Fruit fly (Drosophila melanogaster) whole organism, larva: ENCODE results near the gene CG12607.

Experiments
- noc ChIP-seq: fragments of 200-800 bp; sonication (Bioruptor generic); optimal IDR thresholded peaks from 3 replicates; lab custom pipeline; 2019; ENCODE audit warnings: missing biosample characterization, mild to moderate bottlenecking, missing genetic modification characterization, moderate library complexity

Gene CG12607

DNA sequence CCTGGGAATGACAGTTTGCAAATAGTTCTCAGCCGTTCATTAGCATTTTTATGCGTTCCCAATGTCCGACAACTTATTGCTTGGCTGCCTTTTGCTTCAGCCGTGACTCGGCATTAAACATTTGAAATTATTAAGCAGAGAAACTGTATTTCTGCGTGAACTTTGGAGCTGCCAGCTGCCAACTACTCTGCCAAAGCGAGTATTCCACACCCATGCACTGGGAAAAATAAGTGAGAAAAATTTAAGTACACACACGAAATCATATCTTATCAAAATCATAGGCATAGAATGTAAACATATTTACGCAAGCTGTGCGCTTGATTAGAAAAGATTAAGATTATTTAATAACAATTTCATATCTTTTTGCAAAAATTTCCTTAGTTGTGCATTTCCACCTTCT is 33.4 kb upstream of the CG12607 start:
- TF ChIP-seq noc (tag; lab: Kevin White, UChicago) = peak; percentile 42

DNA sequence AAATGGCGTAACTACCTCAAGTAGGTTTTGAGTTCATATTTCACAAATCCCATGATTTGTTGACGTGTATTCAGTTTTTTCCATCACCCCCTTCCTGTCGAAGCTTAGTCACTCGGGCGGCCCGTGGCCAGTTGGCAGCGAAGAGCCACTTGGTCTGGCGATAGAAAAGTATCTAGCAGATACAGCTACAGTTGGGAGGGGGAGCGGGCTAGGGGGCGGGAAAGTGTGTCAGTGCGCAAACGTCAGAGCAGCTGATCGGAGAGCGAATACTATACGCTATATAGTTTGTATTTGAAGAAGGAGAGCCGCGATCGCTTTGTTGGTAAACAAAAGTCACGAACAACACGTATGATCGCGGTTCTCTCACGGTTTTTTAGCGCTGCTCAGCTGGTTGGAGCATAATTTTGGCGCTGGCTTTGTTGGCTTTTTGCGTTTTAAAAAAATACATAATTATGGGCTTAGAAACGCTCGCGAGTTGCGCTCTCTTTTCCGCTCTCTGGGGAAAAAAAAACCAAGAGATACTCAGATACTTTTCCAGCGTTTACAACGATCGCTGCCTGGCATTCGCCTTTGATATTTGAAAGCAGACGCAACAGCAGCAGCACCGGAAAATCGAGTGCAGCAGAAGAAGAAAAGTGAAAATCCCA is 32.5 kb upstream of the CG12607 start:
- TF ChIP-seq noc (tag; lab: Kevin White, UChicago) = no peak

DNA sequence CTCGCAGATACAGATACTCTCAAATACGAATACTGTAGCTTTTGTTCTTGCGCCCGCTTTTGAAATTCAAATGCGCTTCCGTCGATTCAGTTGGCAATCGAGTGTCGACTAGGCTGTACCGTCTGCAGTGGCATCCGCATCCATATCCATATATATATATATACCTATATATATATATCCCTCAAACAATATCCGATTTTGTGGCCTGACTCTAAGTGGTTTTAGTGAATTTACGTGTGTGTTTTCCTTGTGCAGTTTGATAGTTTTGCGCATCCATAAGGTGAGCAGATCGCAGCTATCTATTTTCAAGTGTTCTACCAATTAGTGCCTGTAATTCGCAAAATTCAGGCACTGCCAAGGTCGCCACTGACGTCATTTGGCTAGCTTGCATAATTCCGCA is 31.8 kb upstream of the CG12607 start:
- no peak for TF ChIP-seq noc (tag; lab: Kevin White, UChicago)

DNA sequence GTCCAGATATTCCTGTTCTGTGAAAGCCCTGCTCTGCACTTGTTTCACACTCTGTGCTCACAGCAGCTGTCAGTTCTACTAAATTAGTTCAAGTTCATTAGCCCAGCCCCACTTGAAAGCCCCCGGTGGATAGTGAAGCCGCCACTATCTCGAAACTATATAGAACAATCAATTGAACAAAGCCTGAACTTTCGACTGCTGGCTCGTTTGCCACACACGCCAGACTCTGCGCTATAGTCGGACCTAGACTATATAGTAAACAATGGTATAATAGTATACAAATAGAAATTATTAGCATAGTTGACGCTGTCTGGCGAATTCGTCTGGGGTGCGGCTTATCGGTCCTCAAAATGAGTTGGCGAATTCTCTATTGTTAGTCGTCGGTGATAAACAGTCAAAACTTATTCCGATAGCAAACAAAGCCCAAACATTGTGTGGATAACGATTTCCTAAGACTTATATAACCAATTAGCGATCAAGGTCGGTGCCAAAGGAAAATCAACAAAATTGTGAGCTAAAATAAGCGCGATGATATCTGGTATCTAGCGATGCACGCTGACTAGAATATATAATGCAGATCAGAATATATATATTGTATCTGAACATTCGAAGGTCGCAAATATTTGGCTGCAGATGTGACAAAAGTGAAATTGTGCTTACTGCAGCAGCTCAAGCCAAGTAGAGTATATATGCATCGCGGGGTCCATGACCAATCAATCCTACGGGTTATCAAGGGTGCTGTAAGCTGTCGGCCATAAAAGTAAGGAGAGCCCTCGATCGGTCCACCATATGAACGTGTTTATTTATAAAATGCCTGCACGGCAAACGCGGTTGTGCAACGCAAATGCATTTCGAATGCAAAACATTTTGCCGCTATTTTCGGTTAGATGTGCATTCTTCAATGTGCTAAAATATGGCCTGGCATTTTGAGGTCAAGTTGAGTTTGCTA is 30.8 kb upstream of the CG12607 start:
- TF ChIP-seq noc (tag; lab: Kevin White, UChicago) = peak; percentile 42

DNA sequence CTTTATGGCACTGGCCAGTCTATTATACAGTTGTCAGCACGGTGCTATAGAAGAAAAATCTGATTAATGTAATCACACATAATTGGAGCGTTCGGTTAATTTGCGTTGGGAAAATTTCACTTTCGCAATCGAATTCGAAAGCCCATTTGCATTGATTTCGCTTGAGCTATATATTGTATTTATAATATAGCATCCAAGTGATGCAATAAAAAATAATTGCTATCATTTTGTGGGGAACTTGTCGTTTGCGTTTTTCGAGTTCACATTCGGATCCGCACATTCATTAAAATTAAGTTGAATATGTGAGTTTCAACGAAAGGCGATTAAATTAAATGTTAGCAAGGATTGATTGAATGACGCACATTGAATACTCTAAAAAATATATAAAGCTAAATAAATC is 29.3 kb upstream of the CG12607 start:
- no peak for TF ChIP-seq noc (tag; lab: Kevin White, UChicago)

DNA sequence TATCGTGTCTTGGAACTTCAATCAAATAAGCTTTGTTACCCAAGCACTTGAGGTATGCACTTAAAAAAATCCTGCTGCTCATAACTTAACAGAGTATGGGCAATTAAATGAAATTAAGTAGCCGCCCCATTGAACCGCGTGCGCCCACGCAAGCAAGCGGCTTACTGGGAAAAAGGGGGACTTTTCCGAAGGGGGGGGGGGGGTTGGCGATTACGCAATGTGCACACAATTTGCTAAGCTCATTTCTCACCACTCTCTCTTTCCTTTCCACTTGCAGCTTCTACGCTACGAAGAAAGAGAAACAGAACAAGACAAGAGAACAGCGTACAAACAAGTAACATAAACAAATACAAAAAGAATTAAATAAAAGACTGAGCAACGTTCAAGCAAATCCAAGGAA is 28.8 kb upstream of the CG12607 start:
- no peak for TF ChIP-seq noc (tag; lab: Kevin White, UChicago)

DNA sequence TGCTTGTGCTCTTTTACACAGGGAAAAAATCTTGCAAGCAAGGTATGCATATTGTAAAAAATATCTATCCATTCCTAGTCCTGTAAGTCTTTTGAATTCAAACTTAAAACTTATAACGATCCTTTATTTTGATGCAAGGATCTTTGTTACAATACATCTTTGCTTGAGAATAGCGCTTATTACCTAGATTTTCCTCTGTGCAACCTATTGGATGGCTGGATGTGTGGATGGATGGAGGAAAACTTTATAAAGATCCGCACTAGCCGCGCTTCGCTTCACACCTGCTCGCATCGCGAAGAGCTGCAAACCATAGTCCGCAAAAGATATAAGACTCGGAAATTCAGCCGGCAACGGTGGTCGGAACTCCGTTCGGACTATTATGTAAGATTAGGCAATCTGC is 25.0 kb upstream of the CG12607 start, which contains the start of gene CG15020:
Gene CG15020 (plus strand): TSS at position 301 of the 400 bp plus-strand sequence.
- no peak for TF ChIP-seq noc (tag; lab: Kevin White, UChicago)

DNA sequence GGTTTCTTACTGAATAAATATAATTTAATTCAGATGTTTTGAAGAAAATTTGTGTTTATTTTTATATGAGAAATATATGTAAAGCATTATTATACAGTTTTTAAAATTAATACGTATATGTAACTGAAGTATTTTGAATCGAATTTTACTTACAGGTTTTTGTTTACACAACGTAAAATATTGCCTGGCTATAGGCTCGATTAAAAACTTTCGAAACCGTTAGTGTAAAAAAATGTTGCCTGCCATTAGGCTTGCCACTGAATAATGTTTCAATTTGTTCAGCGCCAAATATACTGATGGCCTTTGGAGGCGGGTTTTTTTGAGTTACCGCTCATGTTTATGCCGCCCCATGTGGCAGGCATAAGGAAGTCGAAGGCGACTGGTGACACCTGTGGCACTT is 19.8 kb upstream of the CG12607 start:
- TF ChIP-seq noc (tag; lab: Kevin White, UChicago) = no peak

DNA sequence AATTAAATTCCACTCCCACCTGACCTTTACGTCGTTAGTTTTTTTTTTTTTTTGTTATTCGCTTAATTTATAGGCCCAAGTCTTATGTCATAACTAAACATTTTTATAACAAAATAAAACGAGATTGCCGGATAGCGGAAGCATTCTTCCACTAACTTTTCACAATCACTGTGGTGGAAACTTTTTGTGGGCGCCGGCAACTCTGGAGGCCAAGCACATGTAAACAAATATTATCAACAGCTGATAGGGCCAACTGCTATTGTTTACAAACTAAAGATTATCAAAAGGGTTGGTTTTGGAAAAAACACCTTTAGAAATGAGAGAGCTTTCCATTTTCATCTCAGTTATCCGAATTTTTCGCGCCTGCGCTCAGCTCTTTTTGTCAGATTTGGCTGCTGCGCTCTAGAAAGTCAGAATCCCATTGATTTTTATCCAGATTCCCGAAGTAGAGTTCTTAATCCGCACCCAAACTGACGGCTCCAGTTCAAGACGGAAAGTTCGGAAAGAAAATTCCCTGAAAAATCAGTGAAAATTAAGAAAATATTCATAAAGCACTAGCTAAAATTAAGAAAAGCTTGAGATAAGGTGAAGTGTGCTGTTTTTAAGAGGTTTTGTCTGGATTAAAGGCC is 17.3 kb upstream of the CG12607 start, which contains the start of gene nAChRbeta1:
Gene nAChRbeta1 (plus strand): TSS at position 432 of the 629 bp plus-strand sequence.
- no peak for TF ChIP-seq noc (tag; lab: Kevin White, UChicago)

DNA sequence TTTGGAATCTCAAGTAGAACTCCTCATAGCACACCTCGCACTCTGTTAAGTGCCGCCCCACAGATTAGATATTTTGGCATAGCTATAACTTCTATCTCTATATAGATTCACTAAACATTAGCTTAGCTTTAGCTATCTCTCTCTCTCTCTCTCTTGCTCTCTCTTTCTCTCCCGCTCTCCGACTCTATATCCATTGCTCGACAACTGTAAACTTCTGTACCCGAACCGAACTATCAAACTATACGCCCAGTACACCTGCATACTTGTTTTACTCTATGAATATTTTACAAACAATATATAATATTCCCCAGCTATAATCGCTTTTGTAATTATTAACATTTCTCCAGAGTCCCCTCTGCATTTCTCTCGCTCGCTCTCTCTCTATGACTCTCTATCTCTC is 16.0 kb upstream of the CG12607 start:
- no peak for TF ChIP-seq noc (tag; lab: Kevin White, UChicago)

DNA sequence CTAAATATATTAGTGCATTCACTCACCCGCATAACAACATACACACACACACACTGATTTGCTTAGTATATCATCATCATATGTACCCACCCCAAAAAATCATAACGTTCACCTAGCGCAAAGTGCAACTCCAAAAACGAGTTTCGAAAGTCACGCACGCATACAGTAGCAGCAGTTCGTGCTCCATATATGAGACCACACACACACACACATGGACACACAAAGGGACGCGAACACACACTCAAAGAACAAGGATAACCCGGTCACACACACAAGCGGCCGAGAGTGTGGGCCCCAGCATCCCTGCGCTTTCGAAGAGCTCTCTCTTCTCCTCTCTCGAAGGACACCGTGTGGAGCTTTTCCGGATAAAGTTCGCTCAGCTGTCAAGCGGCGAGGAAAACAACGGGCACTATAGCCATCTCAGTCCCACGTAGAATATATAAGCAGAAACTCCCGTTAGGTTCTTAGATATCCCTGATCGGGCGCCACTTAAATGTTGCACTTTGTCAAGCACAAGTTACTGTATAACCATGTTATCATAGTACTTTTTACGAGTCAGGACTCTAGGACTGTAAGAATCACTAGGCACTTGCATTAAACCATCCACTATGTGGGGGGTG is 15.2 kb upstream of the CG12607 start:
- TF ChIP-seq noc (tag; lab: Kevin White, UChicago) = no peak

DNA sequence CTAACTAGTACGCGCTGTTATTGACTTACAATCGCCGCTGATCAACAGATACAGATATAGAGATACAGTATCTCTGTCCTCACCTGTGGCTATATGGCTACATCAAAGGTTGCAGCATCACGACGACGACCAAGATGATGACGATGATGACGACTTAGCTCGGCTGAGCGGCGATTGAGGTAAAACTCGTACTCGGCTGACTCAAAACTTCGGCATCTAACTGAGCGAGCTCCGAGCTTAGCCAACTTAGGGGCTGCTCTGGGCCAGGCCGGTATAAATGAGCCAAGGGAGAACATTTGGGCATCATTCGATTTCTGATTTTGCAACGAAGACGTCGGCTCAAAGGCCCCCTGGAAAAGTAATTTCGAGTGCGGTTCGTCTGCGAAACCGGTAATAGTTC is 10.0 kb upstream of the CG12607 start, which contains the start of gene CG15021:
Gene CG15021 (plus strand): TSS at position 301 of the 400 bp plus-strand sequence.
- TF ChIP-seq noc (tag; lab: Kevin White, UChicago) = no peak

DNA sequence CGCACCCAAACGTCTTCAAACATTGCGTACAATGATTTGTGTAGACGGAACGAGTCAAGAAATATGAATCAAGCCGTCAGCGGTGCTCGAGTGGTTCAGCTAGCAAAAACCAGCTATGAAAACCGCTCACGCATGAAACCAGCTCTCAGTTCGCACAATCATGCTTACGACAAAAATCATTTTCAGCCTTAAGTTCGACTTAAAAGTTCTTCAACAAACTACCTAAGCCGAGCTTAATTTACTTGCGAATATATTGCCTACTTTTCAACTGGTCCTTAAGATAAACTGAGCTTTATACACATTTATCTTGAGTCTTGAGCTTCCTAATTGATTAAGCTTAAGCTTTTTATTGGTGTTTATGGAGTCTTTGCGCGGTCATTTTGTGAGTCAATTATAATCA is 6.2 kb upstream of the CG12607 start:
- no peak for TF ChIP-seq noc (tag; lab: Kevin White, UChicago)

DNA sequence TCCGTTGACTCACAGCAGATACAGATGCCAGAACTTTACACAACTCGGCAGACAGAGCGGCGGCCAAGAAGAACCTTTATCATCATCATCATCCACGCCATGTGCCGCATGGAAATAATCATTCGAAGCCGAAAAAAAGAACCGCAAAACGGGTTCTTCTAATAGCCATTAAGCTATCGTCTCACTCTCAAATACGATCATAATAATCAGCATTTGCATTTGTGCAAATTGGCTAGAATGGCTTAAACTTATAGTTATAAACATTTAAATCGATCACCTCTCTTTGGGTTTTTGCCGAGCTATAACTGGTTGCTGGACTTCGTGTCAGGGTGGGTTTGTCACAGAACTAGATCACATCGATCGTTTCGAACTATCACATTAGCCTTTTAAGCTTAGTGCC is 4.2 kb upstream of the CG12607 start:
- no peak for TF ChIP-seq noc (tag; lab: Kevin White, UChicago)

DNA sequence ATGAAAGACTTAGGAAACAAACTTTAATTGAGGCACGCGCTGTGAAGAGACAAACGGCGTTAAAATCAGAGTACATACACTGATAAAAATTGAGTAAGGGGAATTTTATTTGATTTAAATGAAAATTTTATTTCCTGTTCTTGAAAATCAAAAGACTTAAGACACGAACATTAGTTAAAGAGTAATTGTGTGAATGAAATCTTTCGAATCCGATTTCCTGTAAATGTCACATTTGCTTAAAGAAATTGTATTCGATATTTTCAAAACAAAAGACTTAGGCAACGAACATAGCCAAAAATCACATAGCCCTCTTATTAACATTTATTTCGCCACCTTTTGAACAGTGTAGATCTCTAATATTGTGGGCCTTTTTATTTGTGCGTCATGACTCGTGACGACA is 549 bp upstream of the CG12607 start:
- TF ChIP-seq noc (tag; lab: Kevin White, UChicago) = peak; percentile 69
